Worm (Caenorhabditis elegans) whole organism, L4 larva: ENCODE data around the gene coq-5.

Experiments
- R02D3.7 ChIP-seq: fragments of 150-350 bp; sonication (generic microtip); optimal IDR thresholded peaks from 3 replicates; lab custom pipeline; 2014; ENCODE audit warnings: missing biosample characterization, missing genetic modification characterization
- T26A8.4 ChIP-seq: fragments of 200-800 bp; sonication (Bioruptor generic); IDR thresholded peaks from 2 replicates; pipeline ENCODE4 v1.3.6; 2022; ENCODE audit warnings: missing genetic modification characterization, missing compliant biosample characterization
- aha-1 ChIP-seq: fragments of 150-350 bp; peaks from one replicate; lab custom pipeline; 2014; ENCODE audit warnings: missing biosample characterization, missing genetic modification characterization
- ama-1 ChIP-seq: fragments of 150-350 bp; optimal IDR thresholded peaks from 2 replicates; lab custom pipeline; 2014; ENCODE audit warnings: inconsistent platforms, mixed read lengths
- arid-1 ChIP-seq: fragments of 200-800 bp; sonication (Bioruptor generic); conservative IDR thresholded peaks from 2 replicates; pipeline ENCODE4 v1.3.6; 2022; ENCODE audit warnings: missing genetic modification reagents, missing genetic modification characterization, missing compliant biosample characterization
- ceh-20 ChIP-seq: fragments of 200-800 bp; sonication (Bioruptor generic); IDR thresholded peaks from 2 replicates; pipeline ENCODE4 v1.3.6; 2022; ENCODE audit warnings: missing genetic modification reagents, missing genetic modification characterization, missing compliant biosample characterization
- ceh-44 ChIP-seq: fragments of 200-800 bp; sonication (Bioruptor generic); IDR thresholded peaks from 2 replicates; pipeline ENCODE4 v1.3.6; 2022; ENCODE audit warnings: missing genetic modification reagents, missing genetic modification characterization, missing compliant biosample characterization
- dmd-9 ChIP-seq: fragments of 200-800 bp; sonication (Bioruptor generic); IDR thresholded peaks from 2 replicates; pipeline ENCODE4 v1.3.6; 2022; ENCODE audit warnings: missing genetic modification reagents, missing genetic modification characterization, missing compliant biosample characterization
- dpl-1 ChIP-seq: fragments of 150-350 bp; optimal IDR thresholded peaks from 2 replicates; lab custom pipeline; 2014; ENCODE audit warnings: missing biosample characterization, missing genetic modification reagents, missing genetic modification characterization
- dve-1 ChIP-seq: sonication (generic microtip); optimal IDR thresholded peaks from 2 replicates; lab custom pipeline; 2017; ENCODE audit warnings: antibody characterized with exemption, mild to moderate bottlenecking, missing genetic modification characterization, missing compliant biosample characterization; ENCODE audit not compliant: insufficient read depth
- egl-27 ChIP-seq: sonication (generic microtip); optimal IDR thresholded peaks from 3 replicates; lab custom pipeline; 2017; ENCODE audit warnings: missing biosample characterization, missing genetic modification reagents, missing genetic modification characterization
- hlh-30 ChIP-seq: sonication (generic microtip); optimal IDR thresholded peaks from 2 replicates; lab custom pipeline; 2017; ENCODE audit warnings: antibody characterized with exemption, mild to moderate bottlenecking, missing genetic modification characterization, missing compliant biosample characterization; ENCODE audit not compliant: insufficient read depth
- hmg-1.1 ChIP-seq: fragments of 200-800 bp; sonication (Bioruptor generic); IDR thresholded peaks from 2 replicates; pipeline ENCODE4 v1.3.6; 2022; ENCODE audit warnings: missing genetic modification reagents, missing genetic modification characterization, missing compliant biosample characterization
- jun-1 ChIP-seq: fragments of 150-350 bp; optimal IDR thresholded peaks from 2 replicates; lab custom pipeline; 2014; ENCODE audit warnings: missing biosample characterization, missing genetic modification reagents, missing genetic modification characterization
- lin-1 ChIP-seq: fragments of 200-800 bp; sonication (Bioruptor generic); IDR thresholded peaks from 2 replicates; pipeline ENCODE4 v1.3.6; 2022; ENCODE audit warnings: missing genetic modification reagents, missing genetic modification characterization, missing compliant biosample characterization
- lsy-2 ChIP-seq, 2 experiments: fragments of 150-350 bp in 1 of 2; sonication (generic microtip) in 1 of 2; optimal IDR thresholded peaks; 2 replicates each; lab custom pipeline; 2014 to 2017; ENCODE audit warnings: missing biosample characterization in 2 of 2, missing genetic modification characterization in 2 of 2
- madf-5 ChIP-seq, 2 experiments: fragments of 200-800 bp; sonication (Bioruptor generic); IDR thresholded peaks; 2 replicates each; pipeline ENCODE4 v1.3.6; 2022; ENCODE audit warnings: missing compliant biosample characterization in 2 of 2, missing genetic modification characterization in 2 of 2
- mdl-1 ChIP-seq, 2 experiments: fragments of 150-350 bp in 1 of 2; sonication (generic microtip) in 1 of 2; optimal IDR thresholded peaks; 2 replicates each; lab custom pipeline; 2014 to 2017; ENCODE audit warnings: missing biosample characterization in 2 of 2, missing genetic modification characterization in 2 of 2
- mdt-29 ChIP-seq: fragments of 200-800 bp; sonication (Bioruptor generic); IDR thresholded peaks from 2 replicates; pipeline ENCODE4 v1.3.6; 2022; ENCODE audit warnings: missing genetic modification reagents, missing genetic modification characterization, missing compliant biosample characterization
- mep-1 ChIP-seq: fragments of 150-350 bp; sonication (generic microtip); optimal IDR thresholded peaks from 3 replicates; lab custom pipeline; 2014; ENCODE audit warnings: missing biosample characterization, missing genetic modification characterization
- mes-2 ChIP-seq: sonication (generic microtip); optimal IDR thresholded peaks from 2 replicates; lab custom pipeline; 2016; ENCODE audit warnings: missing genotype, mild to moderate bottlenecking, missing genetic modification characterization, missing compliant biosample characterization; ENCODE audit not compliant: poor library complexity, severe bottlenecking
- nhr-102 ChIP-seq: sonication (generic microtip); optimal IDR thresholded peaks from 2 replicates; lab custom pipeline; 2016; ENCODE audit warnings: mild to moderate bottlenecking, missing genetic modification characterization, moderate library complexity, missing compliant biosample characterization
- nhr-11 ChIP-seq: fragments of 150-350 bp; optimal IDR thresholded peaks from 2 replicates; lab custom pipeline; 2014; ENCODE audit warnings: missing biosample characterization, missing genetic modification characterization
- nhr-111 ChIP-seq: fragments of 200-800 bp; sonication (Bioruptor generic); optimal IDR thresholded peaks from 2 replicates; lab custom pipeline; 2018; ENCODE audit warnings: mild to moderate bottlenecking, missing genetic modification characterization, missing compliant biosample characterization
- nhr-237 ChIP-seq: sonication (generic microtip); optimal IDR thresholded peaks from 2 replicates; lab custom pipeline; 2017; ENCODE audit warnings: missing biosample characterization, missing genetic modification characterization
- nhr-25 ChIP-seq: sonication (generic microtip); optimal IDR thresholded peaks from 2 replicates; lab custom pipeline; 2017; ENCODE audit warnings: missing genetic modification characterization, mild to moderate bottlenecking, missing compliant biosample characterization, antibody characterized with exemption, moderate library complexity, borderline replicate concordance; ENCODE audit not compliant: insufficient read depth
- nhr-28 ChIP-seq: fragments of 150-350 bp; optimal IDR thresholded peaks from 2 replicates; lab custom pipeline; 2014; ENCODE audit warnings: missing biosample characterization, missing genetic modification characterization
- nhr-41 ChIP-seq: fragments of 200-800 bp; sonication (Bioruptor generic); IDR thresholded peaks from 2 replicates; pipeline ENCODE4 v1.3.6; 2022; ENCODE audit warnings: missing genetic modification reagents, missing genetic modification characterization, missing compliant biosample characterization
- nhr-42 ChIP-seq: fragments of 200-800 bp; sonication (Bioruptor generic); IDR thresholded peaks from 2 replicates; pipeline ENCODE4 v1.3.6; 2022; ENCODE audit warnings: missing genetic modification characterization, missing compliant biosample characterization
- php-3 ChIP-seq: fragments of 200-800 bp; sonication (Bioruptor generic); IDR thresholded peaks from 2 replicates; pipeline ENCODE4 v1.3.6; 2022; ENCODE audit warnings: missing genetic modification reagents, missing genetic modification characterization, missing compliant biosample characterization
- sdz-12 ChIP-seq: fragments of 200-800 bp; sonication (Bioruptor generic); optimal IDR thresholded peaks from 2 replicates; lab custom pipeline; 2018; ENCODE audit warnings: mild to moderate bottlenecking, missing genetic modification characterization, missing compliant biosample characterization
- set-16 ChIP-seq: fragments of 200-800 bp; sonication (Bioruptor generic); IDR thresholded peaks from 2 replicates; pipeline ENCODE4 v1.3.6; 2022; ENCODE audit warnings: missing genetic modification reagents, missing genetic modification characterization, missing compliant biosample characterization
- snpc-4 ChIP-seq: fragments of 150-350 bp; optimal IDR thresholded peaks from 2 replicates; lab custom pipeline; 2014; ENCODE audit warnings: missing biosample characterization, missing genetic modification characterization
- tag-97 ChIP-seq: fragments of 200-800 bp; sonication (Bioruptor generic); IDR thresholded peaks from 2 replicates; pipeline ENCODE4 v1.3.6; 2022; ENCODE audit warnings: missing genetic modification characterization, missing compliant biosample characterization
- unc-62 ChIP-seq, 3 experiments: fragments of 150-350 bp in 1 of 3; sonication (generic microtip); optimal IDR thresholded peaks in 2 of 3; peaks in 1 of 3; 1 replicate in 1 of 3; 2 replicates in 2 of 3; lab custom pipeline; 2014 to 2017; ENCODE audit warnings: missing biosample characterization in 3 of 3, missing genetic modification characterization in 3 of 3, missing genetic modification reagents in 3 of 3, missing genotype in 1 of 3
- zfp-2 ChIP-seq: sonication (generic microtip); optimal IDR thresholded peaks from 2 replicates; lab custom pipeline; 2016; ENCODE audit warnings: mild to moderate bottlenecking, missing genetic modification characterization, missing compliant biosample characterization

coq-5 gene

DNA sequence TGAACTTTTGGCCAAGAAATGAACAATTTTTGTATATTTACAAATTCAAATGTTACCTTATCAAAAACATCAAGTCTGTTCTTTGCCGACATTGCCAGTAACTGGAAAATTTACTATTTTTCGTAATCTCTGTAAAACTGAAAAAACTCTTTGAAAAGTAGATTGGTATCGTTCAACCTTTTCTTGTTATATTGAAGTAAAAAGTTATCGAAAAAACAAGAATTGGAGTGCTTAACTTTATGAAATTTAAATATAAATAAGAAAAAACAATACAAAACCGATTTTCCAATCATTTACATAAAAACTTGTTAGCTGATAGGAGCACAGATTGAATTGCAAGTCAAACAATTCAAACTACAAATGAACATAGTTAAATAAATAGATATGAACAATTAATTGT lies 26.6 kb upstream of the coq-5 start, which contains the start of gene ZK688.11:
TSS of gene ZK688.11 (minus strand) at position 101 of the 400 bp plus-strand sequence.
- TF ChIP-seq mep-1 (peak; percentile 27), dve-1 (peak; percentile 3), nhr-11 (tag; lab: Kevin White, UChicago) (no peak)

DNA sequence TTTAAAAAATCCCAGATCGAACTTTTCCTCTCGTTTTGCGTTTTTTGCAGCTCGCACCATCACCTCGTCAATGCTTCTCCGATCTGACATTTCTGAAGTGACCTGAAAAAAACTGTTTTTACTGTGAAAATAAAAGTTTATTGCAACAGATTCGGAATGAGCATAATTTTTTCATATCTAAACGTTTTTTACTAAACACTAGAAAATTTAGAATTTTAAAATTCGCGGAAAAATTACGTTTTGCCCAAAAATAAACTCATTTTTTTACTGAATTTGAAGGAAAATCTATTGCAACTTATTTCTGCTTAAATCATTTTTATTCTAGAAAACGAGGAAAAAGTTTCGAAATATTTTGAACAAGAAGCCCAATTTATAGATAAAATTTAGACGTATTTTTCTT lies 24.6 kb upstream of the coq-5 start, which contains the start of gene ZK688.9:
TSS of gene ZK688.9 (minus strand) at position 101 of the 400 bp plus-strand sequence.
- no peak for TF ChIP-seq nhr-28 (tag; lab: Kevin White, UChicago)
- no peak for TF ChIP-seq dmd-9
- TF ChIP-seq ceh-20 (GFP tag; lab: Robert Waterston, UW): no peak
- no peak for TF ChIP-seq lsy-2 (tag; optimal IDR thresholded peaks at IDR 0.05; lab: Kevin White, UChicago)
- no peak for TF ChIP-seq mdl-1 (tag; optimal IDR thresholded peaks at IDR 0.05; lab: Kevin White, UChicago)
- no peak for TF ChIP-seq nhr-25 (tag; lab: Kevin White, UChicago)
- TF ChIP-seq set-16 (GFP tag; lab: Robert Waterston, UW): no peak
- no peak for TF ChIP-seq ceh-44 (GFP tag; lab: Robert Waterston, UW)
- no peak for TF ChIP-seq ama-1 (lab: Kevin White, UChicago)
- TF ChIP-seq nhr-42 (GFP tag; lab: Robert Waterston, UW): no peak
- TF ChIP-seq T26A8.4 (GFP tag; lab: Robert Waterston, UW): no peak
- TF ChIP-seq nhr-41 (GFP tag; lab: Robert Waterston, UW): no peak
- no peak for TF ChIP-seq mes-2 (tag; lab: Kevin White, UChicago)
- no peak for TF ChIP-seq php-3 (GFP tag; lab: Robert Waterston, UW)
- TF ChIP-seq lin-1 (GFP tag; lab: Robert Waterston, UW): no peak
- TF ChIP-seq nhr-237 (tag; lab: Kevin White, UChicago): no peak
- TF ChIP-seq egl-27 (tag; lab: Kevin White, UChicago): no peak
- TF ChIP-seq R02D3.7: no peak
- TF ChIP-seq dpl-1: no peak
- TF ChIP-seq, all 104 proteins: peak for 0

DNA sequence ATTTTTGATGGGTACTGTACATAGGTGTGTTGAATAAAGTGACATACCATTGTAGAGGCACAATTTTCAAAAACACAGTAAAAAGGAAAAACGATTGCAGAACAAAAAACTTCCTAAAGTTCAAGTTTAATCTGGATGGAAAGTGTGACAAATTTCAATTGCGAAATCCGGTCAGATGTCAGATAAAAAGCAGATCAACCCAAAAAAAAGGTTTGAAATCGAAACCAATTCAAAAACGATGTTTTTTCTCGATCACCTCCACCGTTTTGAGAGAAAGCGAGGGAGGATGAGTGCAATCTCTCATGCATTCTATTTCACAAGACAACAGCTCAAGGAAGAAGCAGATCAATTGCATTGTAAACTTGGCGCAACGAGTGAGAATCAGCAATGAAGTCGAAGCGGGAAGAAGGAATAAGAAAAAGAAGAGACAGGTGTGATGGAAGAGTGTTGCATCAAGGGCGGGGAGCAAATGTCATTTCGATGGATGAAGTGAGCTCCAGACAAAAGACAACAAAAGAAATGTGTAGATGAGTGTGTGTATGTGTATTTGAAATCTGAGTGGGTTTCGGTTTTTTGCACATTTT lies 22.0 kb upstream of the coq-5 start:
- peak; percentile 41 for TF ChIP-seq nhr-11 (tag; lab: Kevin White, UChicago)
- TF ChIP-seq dmd-9: no peak

DNA sequence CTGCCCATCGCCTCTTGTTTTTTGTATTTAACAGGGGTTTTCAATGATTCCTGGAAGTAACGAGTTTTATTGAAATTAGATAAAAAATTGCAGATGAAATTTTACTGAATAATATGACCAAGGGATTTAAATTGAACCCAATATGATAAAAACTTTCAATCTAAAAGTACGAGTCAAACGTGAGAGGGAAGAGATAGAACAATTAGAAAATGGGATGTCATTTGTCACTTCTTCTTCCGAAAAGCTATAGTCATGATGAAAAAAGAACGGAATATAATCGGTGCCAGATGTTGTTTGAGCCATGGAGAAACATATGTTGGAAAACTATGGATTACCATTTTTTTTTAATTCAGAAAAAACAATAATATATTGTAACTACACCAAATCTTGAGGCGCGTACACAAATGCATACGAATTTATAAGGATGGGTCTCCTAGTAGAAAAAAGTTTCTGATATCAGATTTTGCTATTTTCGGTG lies 20.6 kb upstream of the coq-5 start, which contains the start of gene sup-18:
TSS of gene sup-18 (minus strand) at position 51 of the 478 bp plus-strand sequence.
- peak in 1 of 2 experiments; percentile 36 for TF ChIP-seq unc-62 (GFP tag; optimal IDR thresholded peaks at IDR 0.05 in 1 of 2; lab: Kevin White, UChicago)
- no peak for TF ChIP-seq unc-62 (tag; optimal IDR thresholded peaks at IDR 0.05; lab: Kevin White, UChicago)
- no peak for TF ChIP-seq nhr-111 (GFP tag; lab: Kevin White, UChicago)

DNA sequence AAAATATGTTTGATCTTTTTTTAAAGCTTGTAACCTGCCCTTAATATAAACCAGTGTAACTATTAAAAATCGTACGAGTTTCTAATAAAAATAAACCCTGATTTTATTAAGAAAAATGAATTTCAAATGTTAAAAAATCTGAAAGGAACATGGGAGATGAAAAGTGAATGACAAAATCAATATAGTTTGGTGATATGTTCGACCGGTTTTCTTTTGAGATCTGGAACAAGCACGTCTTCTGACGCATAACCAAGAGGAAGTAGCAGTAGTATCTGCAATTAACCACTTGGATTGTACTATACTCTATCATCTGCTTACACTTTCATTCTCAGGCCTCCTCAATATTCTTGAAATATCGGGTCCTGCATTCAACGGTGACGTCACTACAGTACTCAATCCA lies 18.8 kb upstream of the coq-5 start:
- TF ChIP-seq ceh-20 (GFP tag; lab: Robert Waterston, UW) (no peak), unc-62 (GFP tag; optimal IDR thresholded peaks at IDR 0.05 in 1 of 2; lab: Kevin White, UChicago) (peak in 1 of 2 experiments; percentile 93), unc-62 (tag; optimal IDR thresholded peaks at IDR 0.05; lab: Kevin White, UChicago) (no peak)

DNA sequence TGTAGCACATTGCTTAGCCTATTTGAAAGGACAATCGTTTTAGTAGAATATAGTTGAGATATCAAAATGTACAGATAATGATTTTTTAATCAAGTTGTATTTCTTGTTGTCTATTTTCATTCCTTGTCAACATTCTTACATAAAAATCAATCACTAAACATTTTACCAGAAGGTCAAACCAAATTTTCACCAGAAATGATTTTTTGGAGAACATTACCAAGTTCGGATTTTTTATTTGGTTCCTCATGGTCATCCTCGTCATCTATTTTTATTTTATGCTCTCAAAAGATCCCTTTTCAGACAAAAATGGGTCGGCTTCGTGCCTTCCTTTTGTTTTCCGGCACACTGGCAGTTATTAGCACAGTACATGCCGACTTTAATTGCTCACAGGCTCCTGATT lies 15.2 kb upstream of the coq-5 start, which contains the start of gene tyr-1:
TSS of gene tyr-1 (plus strand) at position 301 of the 400 bp plus-strand sequence.
- no peak for TF ChIP-seq tag-97 (GFP tag; lab: Robert Waterston, UW)

DNA sequence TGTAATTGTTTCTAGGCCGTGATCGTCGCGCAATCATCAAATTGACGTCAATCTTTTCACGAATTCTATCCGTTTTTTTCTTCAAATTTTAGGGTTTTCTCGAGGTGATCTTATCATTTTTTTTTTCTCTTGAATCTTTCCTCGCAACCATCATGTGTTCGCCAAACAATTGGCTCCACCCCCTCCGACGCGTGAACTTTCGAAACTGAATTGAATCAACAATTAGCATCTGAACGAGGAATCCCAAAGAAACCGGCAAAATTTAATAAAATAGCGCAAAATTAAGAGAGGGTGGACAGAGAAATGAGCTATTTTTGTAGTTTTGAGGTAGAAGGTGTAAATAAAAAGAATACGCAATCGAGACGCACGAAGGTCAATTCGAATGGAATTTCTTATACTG lies 14.5 kb upstream of the coq-5 start:
- TF ChIP-seq R02D3.7: no peak
- no peak for TF ChIP-seq nhr-102 (tag; lab: Kevin White, UChicago)
- TF ChIP-seq mdl-1 (tag; optimal IDR thresholded peaks at IDR 0.05; lab: Kevin White, UChicago): peak in 1 of 2 experiments; percentile 23
- TF ChIP-seq arid-1 (GFP tag; lab: Robert Waterston, UW): no peak
- TF ChIP-seq zfp-2 (tag; lab: Kevin White, UChicago): no peak
- TF ChIP-seq nhr-11 (tag; lab: Kevin White, UChicago): no peak
- no peak for TF ChIP-seq jun-1
- no peak for TF ChIP-seq mdt-29 (GFP tag; lab: Robert Waterston, UW)
- peak in 1 of 2 experiments; percentile 56 for TF ChIP-seq unc-62 (GFP tag; optimal IDR thresholded peaks at IDR 0.05 in 1 of 2; lab: Kevin White, UChicago)
- TF ChIP-seq unc-62 (tag; optimal IDR thresholded peaks at IDR 0.05; lab: Kevin White, UChicago): no peak
- TF ChIP-seq hlh-30: peak; percentile 24
- no peak for TF ChIP-seq snpc-4
- no peak for TF ChIP-seq madf-5 (GFP tag; IDR thresholded peaks at IDR 0.05; lab: Robert Waterston, UW)
- no peak for TF ChIP-seq hmg-1.1 (GFP tag; lab: Robert Waterston, UW)
- no peak for TF ChIP-seq sdz-12
- no peak for TF ChIP-seq aha-1
- peak; percentile 48 for TF ChIP-seq nhr-28 (tag; lab: Kevin White, UChicago)
- no peak for TF ChIP-seq ama-1 (lab: Kevin White, UChicago)
